Worm (Caenorhabditis elegans): ENCODE data around the gene pyt-1.

pyt-1 gene

ce11 chrV:10190081-10190556 lies 39.0 kb downstream of the pyt-1 start, which contains the start of gene ZK856.5:
TSS of gene ZK856.5 (minus strand) at chrV:10190131.
- no peak for TF ChIP-seq ceh-13 (GFP tag; optimal IDR thresholded peaks at IDR 0.05)
- TF ChIP-seq hmg-4 (GFP tag; optimal IDR thresholded peaks at IDR 0.05): no peak
- TF ChIP-seq scrt-1 (GFP tag; IDR thresholded peaks at IDR 0.05): no peak
- no peak for TF ChIP-seq tbx-37 (GFP tag; conservative IDR thresholded peaks at IDR 0.05)
- TF ChIP-seq tbx-11 (GFP tag; IDR thresholded peaks at IDR 0.05): no peak
- TF ChIP-seq sea-1 (GFP tag; conservative IDR thresholded peaks at IDR 0.05): no peak
- no peak for TF ChIP-seq F13C5.2 (tag; optimal IDR thresholded peaks at IDR 0.05)
- TF ChIP-seq hmbx-1 (tag; optimal IDR thresholded peaks at IDR 0.05): no peak
- TF ChIP-seq flt-1 (GFP tag; IDR thresholded peaks at IDR 0.05): no peak
- no peak for TF ChIP-seq tra-4 (tag; optimal IDR thresholded peaks at IDR 0.05)
- no peak for TF ChIP-seq ceh-36 (tag; optimal IDR thresholded peaks at IDR 0.05)
- TF ChIP-seq aly-1 (tag; optimal IDR thresholded peaks at IDR 0.05): no peak
- no peak for TF ChIP-seq ets-7 (tag; optimal IDR thresholded peaks at IDR 0.05)
- TF ChIP-seq hnd-1 (tag; optimal IDR thresholded peaks at IDR 0.05): no peak
- TF ChIP-seq ama-1 (optimal IDR thresholded peaks at IDR 0.05): no peak
- TF ChIP-seq pes-1 (GFP tag; IDR thresholded peaks at IDR 0.05): no peak
- TF ChIP-seq B0310.2 (tag; optimal IDR thresholded peaks at IDR 0.05): no peak

ce11 chrV:10185719-10186118 lies 43.4 kb downstream of the pyt-1 start, which contains the start of gene ZK856.18:
TSS of gene ZK856.18 (minus strand) at chrV:10186007.
- TF ChIP-seq ceh-13 (GFP tag; optimal IDR thresholded peaks at IDR 0.05) (no peak), tbx-11 (GFP tag; IDR thresholded peaks at IDR 0.05) (no peak), aly-1 (tag; optimal IDR thresholded peaks at IDR 0.05) (no peak), tra-4 (tag; optimal IDR thresholded peaks at IDR 0.05) (no peak), sea-1 (GFP tag; conservative IDR thresholded peaks at IDR 0.05) (no peak), ceh-36 (tag; optimal IDR thresholded peaks at IDR 0.05) (no peak), hmbx-1 (tag; optimal IDR thresholded peaks at IDR 0.05) (no peak), pes-1 (GFP tag; IDR thresholded peaks at IDR 0.05) (no peak)

- no peak for TF ChIP-seq scrt-1 (GFP tag; IDR thresholded peaks at IDR 0.05)
- TF ChIP-seq ceh-36 (tag; optimal IDR thresholded peaks at IDR 0.05): no peak
- no peak for TF ChIP-seq aly-1 (tag; optimal IDR thresholded peaks at IDR 0.05)
- TF ChIP-seq B0310.2 (tag; optimal IDR thresholded peaks at IDR 0.05): no peak
- no peak for TF ChIP-seq F13C5.2 (tag; optimal IDR thresholded peaks at IDR 0.05)
- TF ChIP-seq tra-4 (tag; optimal IDR thresholded peaks at IDR 0.05): no peak
- TF ChIP-seq hmg-4 (GFP tag; optimal IDR thresholded peaks at IDR 0.05): no peak
- TF ChIP-seq flt-1 (GFP tag; IDR thresholded peaks at IDR 0.05): no peak
- TF ChIP-seq ama-1 (optimal IDR thresholded peaks at IDR 0.05): no peak
- TF ChIP-seq tbx-11 (GFP tag; IDR thresholded peaks at IDR 0.05): no peak
- TF ChIP-seq pes-1 (GFP tag; IDR thresholded peaks at IDR 0.05): no peak
- TF ChIP-seq ets-7 (tag; optimal IDR thresholded peaks at IDR 0.05): no peak
- no peak for TF ChIP-seq ceh-13 (GFP tag; optimal IDR thresholded peaks at IDR 0.05)
- TF ChIP-seq hnd-1 (tag; optimal IDR thresholded peaks at IDR 0.05): no peak
- no peak for TF ChIP-seq tbx-37 (GFP tag; conservative IDR thresholded peaks at IDR 0.05)
- no peak for TF ChIP-seq hmbx-1 (tag; optimal IDR thresholded peaks at IDR 0.05)
- TF ChIP-seq sea-1 (GFP tag; conservative IDR thresholded peaks at IDR 0.05): no peak
These were observed 45.3 kb downstream of the pyt-1 start for ce11 chrV:10183810-10184209.

DNA sequence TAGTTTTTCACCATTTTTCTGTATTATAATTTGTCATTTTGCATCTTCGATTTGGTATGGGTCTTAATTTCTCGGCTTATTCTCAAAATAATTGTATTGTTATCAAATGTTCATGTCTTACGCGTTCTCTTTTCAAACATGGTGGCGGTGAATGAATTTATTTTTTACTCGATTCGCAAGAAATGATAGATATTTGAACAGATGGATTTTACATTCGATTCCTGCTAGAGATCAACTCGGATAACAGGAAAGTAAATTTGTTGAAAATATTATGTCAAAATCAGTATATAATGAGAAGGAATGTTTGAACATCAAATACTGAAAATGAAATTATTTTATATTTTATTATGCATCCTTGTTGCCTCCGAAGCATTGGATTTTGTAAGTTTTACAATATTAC lies 46.1 kb downstream of the pyt-1 start, which contains the start of gene ZK856.4:
Gene ZK856.4, plus strand, starts transcription at position 301 of the 400 bp plus-strand sequence.
- TF ChIP-seq F13C5.2 (tag; optimal IDR thresholded peaks at IDR 0.05): no peak
- no peak for TF ChIP-seq hmg-4 (GFP tag; optimal IDR thresholded peaks at IDR 0.05)
- TF ChIP-seq ama-1 (optimal IDR thresholded peaks at IDR 0.05): no peak
- no peak for TF ChIP-seq ceh-36 (tag; optimal IDR thresholded peaks at IDR 0.05)
- TF ChIP-seq ets-7 (tag; optimal IDR thresholded peaks at IDR 0.05): no peak
- TF ChIP-seq B0310.2 (tag; optimal IDR thresholded peaks at IDR 0.05): no peak

DNA sequence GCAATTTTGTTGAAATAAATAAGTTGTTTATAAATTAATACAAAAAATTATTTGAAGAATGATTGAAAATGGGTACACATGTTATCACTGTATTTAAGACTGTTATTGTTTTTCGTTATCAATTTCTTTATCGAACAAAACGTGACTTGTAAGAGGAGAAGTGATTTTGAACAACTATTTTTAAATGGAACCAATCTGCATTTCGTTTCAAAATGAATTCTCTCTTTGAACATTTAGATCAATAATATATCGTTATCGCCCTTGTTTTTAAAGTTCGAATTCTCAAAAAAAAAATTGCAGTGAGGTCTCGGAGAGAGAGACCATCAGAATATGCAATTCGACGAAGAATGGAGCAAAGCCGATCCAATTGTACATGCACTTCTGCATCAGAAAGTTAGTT lies 49.9 kb downstream of the pyt-1 start, which contains the start of gene cul-5:
Gene cul-5, plus strand, starts transcription at position 301 of the 400 bp plus-strand sequence.
- no peak for TF ChIP-seq ets-7 (tag; optimal IDR thresholded peaks at IDR 0.05)
- no peak for TF ChIP-seq hmg-4 (GFP tag; optimal IDR thresholded peaks at IDR 0.05)
- no peak for TF ChIP-seq pes-1 (GFP tag; IDR thresholded peaks at IDR 0.05)
- TF ChIP-seq hmbx-1 (tag; optimal IDR thresholded peaks at IDR 0.05): no peak
- no peak for TF ChIP-seq aly-1 (tag; optimal IDR thresholded peaks at IDR 0.05)
- no peak for TF ChIP-seq ceh-36 (tag; optimal IDR thresholded peaks at IDR 0.05)
- TF ChIP-seq sea-1 (GFP tag; conservative IDR thresholded peaks at IDR 0.05): no peak
- TF ChIP-seq F13C5.2 (tag; optimal IDR thresholded peaks at IDR 0.05): no peak
- TF ChIP-seq tbx-37 (GFP tag; conservative IDR thresholded peaks at IDR 0.05): no peak
- no peak for TF ChIP-seq hnd-1 (tag; optimal IDR thresholded peaks at IDR 0.05)
- TF ChIP-seq tra-4 (tag; optimal IDR thresholded peaks at IDR 0.05): no peak
- no peak for TF ChIP-seq ama-1 (optimal IDR thresholded peaks at IDR 0.05)
- no peak for TF ChIP-seq tbx-11 (GFP tag; IDR thresholded peaks at IDR 0.05)
- no peak for TF ChIP-seq B0310.2 (tag; optimal IDR thresholded peaks at IDR 0.05)
- no peak for TF ChIP-seq scrt-1 (GFP tag; IDR thresholded peaks at IDR 0.05)
- TF ChIP-seq ceh-13 (GFP tag; optimal IDR thresholded peaks at IDR 0.05): no peak

All from whole organism, early embryonic.